Worm (Caenorhabditis elegans): ENCODE data around the gene ugt-65.
A peak's percentile ranks its signal among the peaks of the same experiment; 100 is the strongest.

The ugt-65 gene

DNA sequence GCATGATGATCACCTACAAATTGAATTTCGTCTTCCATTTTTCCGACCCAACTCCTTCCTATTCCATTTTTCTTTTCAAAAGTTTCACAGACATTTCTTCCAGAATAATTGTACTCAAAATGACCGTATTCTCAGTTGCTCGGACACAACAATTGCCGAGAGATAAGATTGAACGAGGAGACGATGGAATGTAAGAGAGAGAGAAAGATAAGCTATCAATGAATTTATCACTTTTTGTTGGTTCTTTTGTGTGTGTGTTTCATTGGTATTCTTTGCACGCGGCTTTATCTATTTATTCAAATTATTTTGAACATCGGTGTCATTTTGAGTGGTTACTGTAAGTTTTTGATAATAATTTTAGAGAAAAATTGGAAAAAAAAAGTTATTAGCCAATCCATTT is at the start of gene ugt-65:
Gene ugt-65 (plus strand): TSS at position 229 of the 400 bp plus-strand sequence.
- TF ChIP-seq W03F9.2 (tag; optimal IDR thresholded peaks at IDR 0.05) (no peak), dao-5 (tag; optimal IDR thresholded peaks at IDR 0.05) (no peak), him-1 (tag; optimal IDR thresholded peaks at IDR 0.05) (no peak)

ce11 chrIV:12371340-12371739 is 49.1 kb upstream of the ugt-65 start:
- no peak for TF ChIP-seq dao-5 (tag; optimal IDR thresholded peaks at IDR 0.05)
- TF ChIP-seq W03F9.2 (tag; optimal IDR thresholded peaks at IDR 0.05) = no peak
- no peak for TF ChIP-seq him-1 (tag; optimal IDR thresholded peaks at IDR 0.05)

DNA sequence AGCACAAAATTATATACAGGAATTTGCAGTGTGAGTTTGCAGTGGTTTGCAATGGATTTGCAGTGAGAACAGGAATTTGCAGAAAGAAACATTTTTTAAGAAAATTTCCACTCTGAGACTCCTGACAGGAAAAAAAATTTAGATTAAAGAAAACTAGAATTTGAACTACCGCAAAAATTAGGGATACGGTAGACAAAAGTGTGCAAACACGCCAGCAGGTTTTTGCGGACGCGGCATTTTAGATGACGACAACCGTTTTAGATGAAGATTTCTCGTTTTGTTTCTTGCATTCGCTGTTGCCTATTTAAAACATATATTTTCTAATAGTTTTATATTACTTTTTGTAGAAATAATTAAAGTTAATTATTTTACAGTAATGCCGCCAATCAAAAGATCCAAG is 48.6 kb upstream of the ugt-65 start, which contains the start of gene wdr-46:
Gene wdr-46 (plus strand): TSS at position 375 of the 400 bp plus-strand sequence.
- TF ChIP-seq dao-5 (tag; optimal IDR thresholded peaks at IDR 0.05) = no peak
- TF ChIP-seq W03F9.2 (tag; optimal IDR thresholded peaks at IDR 0.05) = peak; percentile 86
- peak; percentile 70 for TF ChIP-seq him-1 (tag; optimal IDR thresholded peaks at IDR 0.05)

ce11 chrIV:12376021-12376420 is 44.5 kb upstream of the ugt-65 start, which contains the start of gene atz-1:
Gene atz-1 (minus strand): TSS chrIV:12376121.
- TF ChIP-seq W03F9.2 (tag; optimal IDR thresholded peaks at IDR 0.05) (no peak), him-1 (tag; optimal IDR thresholded peaks at IDR 0.05) (no peak), dao-5 (tag; optimal IDR thresholded peaks at IDR 0.05) (no peak)

ce11 chrIV:12378919-12379318 is 41.6 kb upstream of the ugt-65 start:
- no peak for TF ChIP-seq W03F9.2 (tag; optimal IDR thresholded peaks at IDR 0.05)
- TF ChIP-seq dao-5 (tag; optimal IDR thresholded peaks at IDR 0.05) = no peak
- TF ChIP-seq him-1 (tag; optimal IDR thresholded peaks at IDR 0.05) = no peak

DNA sequence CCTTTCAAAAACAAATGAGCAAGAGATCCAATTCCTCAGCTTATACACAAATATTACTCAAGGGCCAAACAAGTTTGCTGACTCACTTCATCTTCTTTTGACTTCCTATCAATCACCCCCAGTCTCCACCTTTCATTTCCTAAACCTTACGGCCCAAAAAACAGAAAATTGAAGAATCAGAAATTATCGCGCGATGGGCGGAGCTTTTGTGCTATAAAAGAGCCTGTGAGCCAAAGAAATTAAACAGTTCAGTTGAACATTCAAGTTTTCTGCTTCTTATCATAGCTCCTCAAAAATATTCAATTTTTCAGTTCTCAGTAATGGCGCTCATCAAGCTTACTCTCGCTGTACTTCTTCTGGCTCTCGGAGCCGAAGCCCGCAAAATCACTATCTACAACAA is 40.7 kb upstream of the ugt-65 start, which contains the start of gene thn-1:
Gene thn-1 (plus strand): TSS at position 301 of the 400 bp plus-strand sequence.
- TF ChIP-seq W03F9.2 (tag; optimal IDR thresholded peaks at IDR 0.05) (no peak), him-1 (tag; optimal IDR thresholded peaks at IDR 0.05) (no peak), dao-5 (tag; optimal IDR thresholded peaks at IDR 0.05) (no peak)

DNA sequence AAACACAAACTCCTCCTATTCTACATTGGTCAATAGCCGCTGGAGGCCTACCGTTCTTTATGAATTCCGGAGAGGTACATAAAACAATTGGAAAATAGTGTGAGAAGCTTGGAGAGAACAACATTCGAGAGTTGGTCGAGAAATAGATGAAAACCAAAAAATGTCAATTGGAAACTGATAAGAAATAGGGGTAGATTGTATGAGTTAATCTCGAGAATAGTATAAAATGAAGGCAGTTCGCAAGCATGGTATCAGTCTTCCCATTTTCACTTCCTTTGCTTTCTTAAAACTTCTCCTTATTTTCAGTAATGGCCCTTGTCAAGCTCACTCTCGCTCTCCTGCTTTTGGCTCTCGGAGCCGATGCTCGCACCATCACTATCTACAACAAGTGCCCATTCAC is 37.6 kb upstream of the ugt-65 start, which contains the start of gene thn-2:
Gene thn-2 (plus strand): TSS at position 307 of the 400 bp plus-strand sequence.
- no peak for TF ChIP-seq him-1 (tag; optimal IDR thresholded peaks at IDR 0.05)
- TF ChIP-seq dao-5 (tag; optimal IDR thresholded peaks at IDR 0.05) = no peak
- TF ChIP-seq W03F9.2 (tag; optimal IDR thresholded peaks at IDR 0.05) = no peak

- no peak for TF ChIP-seq him-1 (tag; optimal IDR thresholded peaks at IDR 0.05)
- TF ChIP-seq W03F9.2 (tag; optimal IDR thresholded peaks at IDR 0.05) = no peak
- TF ChIP-seq dao-5 (tag; optimal IDR thresholded peaks at IDR 0.05) = no peak
Measured at ce11 chrIV:12385061-12385460, 35.4 kb upstream of the ugt-65 start, which contains the start of gene F28D1.6. Gene F28D1.6 (minus strand): TSS chrIV:12385161.

DNA sequence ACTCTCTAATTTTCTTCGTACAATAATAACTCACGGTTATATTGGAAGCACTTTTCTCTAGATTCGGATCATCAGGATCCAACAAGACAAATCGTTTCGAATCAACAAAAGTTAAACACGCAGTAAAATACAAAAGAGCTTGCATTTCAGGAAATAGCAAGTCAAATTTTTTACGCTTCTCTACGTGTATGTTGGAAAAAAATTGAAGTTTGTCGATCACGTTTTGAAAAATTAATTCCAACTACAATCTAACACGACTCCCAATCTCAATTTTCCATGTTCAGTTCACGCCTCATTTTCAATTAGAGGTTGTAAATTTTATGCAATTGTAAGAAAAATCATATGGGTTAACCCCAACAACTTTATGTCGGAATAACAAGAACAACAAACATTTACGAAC is 30.5 kb upstream of the ugt-65 start, which contains the start of gene spe-45:
Gene spe-45 (minus strand): TSS at position 145 of the 400 bp plus-strand sequence.
- TF ChIP-seq dao-5 (tag; optimal IDR thresholded peaks at IDR 0.05) (no peak), W03F9.2 (tag; optimal IDR thresholded peaks at IDR 0.05) (no peak), him-1 (tag; optimal IDR thresholded peaks at IDR 0.05) (no peak)

DNA sequence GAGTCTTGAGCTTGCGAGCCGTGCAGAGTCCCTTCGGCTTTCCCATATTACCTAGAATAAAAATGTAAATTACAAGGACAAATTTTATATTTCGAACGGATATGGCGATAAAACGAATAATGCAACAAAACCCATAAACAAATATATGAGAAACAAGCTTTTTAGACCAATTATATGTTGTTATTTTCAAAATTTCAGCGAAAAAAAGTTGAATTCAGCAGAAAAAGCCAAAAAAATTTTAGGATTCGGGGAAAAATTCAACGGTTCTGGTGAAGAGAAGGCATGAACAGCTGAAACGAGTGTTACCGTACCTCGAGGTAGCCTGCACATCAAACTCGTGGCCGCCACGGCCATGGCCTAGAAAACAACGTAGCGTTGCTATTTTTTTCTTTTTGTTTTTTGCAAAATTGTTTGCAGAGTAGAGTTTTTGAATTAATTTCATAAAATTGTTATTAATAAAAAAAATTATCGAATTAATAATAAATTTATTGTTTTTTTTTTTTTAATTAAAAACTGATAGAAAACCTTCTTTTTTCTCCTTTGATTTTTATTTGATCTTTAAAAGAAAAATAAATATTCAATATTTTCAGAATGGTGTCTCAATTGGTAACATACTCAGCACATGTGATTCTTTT is 29.4 kb upstream of the ugt-65 start, which contains the start of the genes rps-23 and dpm-3:
Gene rps-23 (minus strand): TSS at position 51 of the 635 bp plus-strand sequence.
Gene dpm-3 (plus strand): TSS at position 585 of the 635 bp plus-strand sequence.
- no peak for TF ChIP-seq dao-5 (tag; optimal IDR thresholded peaks at IDR 0.05)
- peak; percentile 94 for TF ChIP-seq W03F9.2 (tag; optimal IDR thresholded peaks at IDR 0.05)
- peak; percentile 87 for TF ChIP-seq him-1 (tag; optimal IDR thresholded peaks at IDR 0.05)

DNA sequence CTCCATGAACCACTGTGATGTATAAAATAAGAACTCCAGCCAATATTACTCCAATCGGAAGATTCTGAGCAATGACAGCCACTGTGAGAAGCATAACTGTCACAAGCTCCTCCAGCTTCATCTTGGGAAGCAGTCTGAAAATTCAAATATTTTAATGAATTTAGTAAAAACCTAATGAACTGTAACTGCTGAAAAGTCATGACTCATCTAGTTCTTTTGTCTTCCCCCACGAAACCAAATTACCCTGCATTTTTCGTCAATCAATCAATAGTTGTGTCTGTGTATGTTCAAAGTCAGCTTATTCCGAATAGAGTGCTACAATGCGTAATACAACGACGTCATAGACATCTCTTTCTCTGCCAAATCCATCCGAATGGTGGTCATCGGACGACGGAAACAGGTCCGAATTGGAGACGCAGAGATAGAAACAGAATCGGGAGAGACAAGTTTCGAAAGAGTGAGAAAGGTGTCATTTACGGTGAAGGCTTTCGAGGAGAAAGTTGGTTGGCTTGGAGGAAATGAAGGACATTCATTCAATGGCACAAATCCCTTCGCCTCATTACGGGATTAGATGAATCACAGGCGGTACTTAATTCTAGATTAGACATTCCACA is 23.7 kb upstream of the ugt-65 start:
- TF ChIP-seq dao-5 (tag; optimal IDR thresholded peaks at IDR 0.05) (no peak), W03F9.2 (tag; optimal IDR thresholded peaks at IDR 0.05) (no peak), him-1 (tag; optimal IDR thresholded peaks at IDR 0.05) (no peak)

ce11 chrIV:12398437-12398836 is 22.0 kb upstream of the ugt-65 start, which contains the start of gene acs-20:
Gene acs-20 (minus strand): TSS chrIV:12398706.
- TF ChIP-seq W03F9.2 (tag; optimal IDR thresholded peaks at IDR 0.05) = no peak
- no peak for TF ChIP-seq him-1 (tag; optimal IDR thresholded peaks at IDR 0.05)
- TF ChIP-seq dao-5 (tag; optimal IDR thresholded peaks at IDR 0.05) = no peak

DNA sequence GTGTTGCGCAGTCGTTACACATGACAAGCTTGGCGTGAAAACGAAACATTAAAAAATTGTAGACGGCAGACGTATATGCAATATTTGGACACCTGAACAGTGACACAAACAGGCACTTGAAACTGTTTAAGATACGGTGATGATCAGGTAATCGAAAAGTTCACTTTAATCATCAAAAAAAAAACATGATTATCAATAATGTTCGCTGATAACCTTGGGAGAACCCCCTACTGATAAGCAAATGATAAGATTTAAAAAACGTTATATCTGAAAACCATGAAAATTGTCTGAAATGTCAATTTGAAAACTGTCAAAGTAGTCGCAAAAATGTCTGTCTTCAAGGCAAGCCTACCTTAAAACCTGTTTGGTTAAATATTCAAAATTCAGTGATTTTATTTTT is 20.5 kb upstream of the ugt-65 start:
- TF ChIP-seq him-1 (tag; optimal IDR thresholded peaks at IDR 0.05) = no peak
- TF ChIP-seq dao-5 (tag; optimal IDR thresholded peaks at IDR 0.05) = no peak
- TF ChIP-seq W03F9.2 (tag; optimal IDR thresholded peaks at IDR 0.05) = no peak

DNA sequence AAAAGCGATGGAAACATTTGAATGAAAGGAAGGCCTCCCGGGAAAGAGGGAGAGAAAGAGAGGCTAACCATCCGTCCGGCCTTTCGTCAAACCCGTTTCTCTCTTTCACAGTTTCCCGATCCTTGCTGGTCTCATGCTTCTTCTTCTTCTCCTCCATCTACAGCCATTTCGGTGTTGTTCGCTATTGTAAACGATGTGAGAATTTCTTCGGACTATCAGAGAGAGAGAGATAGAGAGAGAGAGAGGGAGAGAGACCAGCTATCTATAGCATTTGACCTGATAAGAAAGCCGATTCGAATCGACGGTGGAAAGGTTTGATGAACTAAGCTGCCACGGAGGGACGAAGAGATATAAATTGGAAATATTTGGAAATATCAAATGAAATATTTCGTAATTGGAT is 17.0 kb upstream of the ugt-65 start:
- TF ChIP-seq him-1 (tag; optimal IDR thresholded peaks at IDR 0.05) = no peak
- TF ChIP-seq W03F9.2 (tag; optimal IDR thresholded peaks at IDR 0.05) = no peak
- TF ChIP-seq dao-5 (tag; optimal IDR thresholded peaks at IDR 0.05) = no peak
